Fruit fly (Drosophila melanogaster) S2 (cell line): Measurements from ENCODE around the gene Cpr23B.
A peak's percentile ranks its signal among the peaks of the same experiment; 100 is the strongest.

Experiments used
- CG8478 ChIP-seq: fragments of >200 bp; optimal IDR thresholded peaks from 2 replicates; lab custom pipeline; 2018
- CTCF ChIP-seq, 2 experiments: fragments of >200 bp; optimal IDR thresholded peaks; 2 replicates each; lab custom pipeline; 2018

DNA sequence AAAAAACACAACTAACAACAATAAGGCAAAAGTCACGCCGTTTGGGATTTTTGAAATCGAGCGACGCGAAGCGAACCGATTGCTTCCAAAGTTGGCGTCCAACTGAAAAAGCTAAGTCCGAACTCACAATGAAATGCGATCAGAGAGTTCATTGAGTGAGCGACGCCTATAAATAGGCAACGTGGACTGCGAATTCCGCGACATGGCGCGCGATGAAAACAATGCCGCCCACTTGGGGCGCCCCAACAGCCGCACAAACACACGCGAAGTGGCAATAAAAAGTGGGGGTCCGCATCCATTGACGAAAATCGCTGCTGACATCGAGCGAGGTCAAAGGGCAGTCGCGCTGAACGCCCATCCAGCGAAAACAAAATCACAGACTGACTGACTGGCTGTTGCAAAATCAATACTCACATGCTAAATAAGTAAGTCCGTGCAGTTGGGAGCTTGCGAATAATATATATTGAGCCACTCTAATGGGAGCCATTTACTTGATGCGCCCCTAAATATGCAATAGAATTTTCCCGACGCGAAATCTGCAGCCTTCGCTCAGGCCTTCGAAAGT lies 17.1 kb downstream of the Cpr23B start:
- TF ChIP-seq CTCF (optimal IDR thresholded peaks at IDR 0.05; lab: Kevin White, UChicago) = peak in 1 of 2 experiments; percentile 57
- TF ChIP-seq CG8478 (lab: Kevin White, UChicago) = no peak
